Worm (Caenorhabditis elegans): ENCODE measurements around the gene F46B6.4.

- TF ChIP-seq nhr-111 (GFP tag; optimal IDR thresholded peaks at IDR 0.05): no peak
- no peak for TF ChIP-seq skn-1 (tag; optimal IDR thresholded peaks at IDR 0.05)
- no peak for TF ChIP-seq unc-62 (GFP tag; optimal IDR thresholded peaks at IDR 0.05 in 1 of 2)
- no peak for TF ChIP-seq unc-62 (tag; optimal IDR thresholded peaks at IDR 0.05)
- no peak for TF ChIP-seq nhr-77 (tag; optimal IDR thresholded peaks at IDR 0.05)
- TF ChIP-seq madf-5 (GFP tag; IDR thresholded peaks at IDR 0.05): no peak
- TF ChIP-seq nhr-25 (tag; optimal IDR thresholded peaks at IDR 0.05; ENCODE audit: borderline replicate concordance, insufficient read depth): no peak
- TF ChIP-seq egl-43 (GFP tag; IDR thresholded peaks at IDR 0.05): no peak
- no peak for TF ChIP-seq ceh-82 (tag; optimal IDR thresholded peaks at IDR 0.05)
- TF ChIP-seq nhr-10 (tag; optimal IDR thresholded peaks at IDR 0.05): no peak
- TF ChIP-seq hlh-30 (tag; optimal IDR thresholded peaks at IDR 0.05; ENCODE audit: insufficient read depth): no peak
Observed at ce11 chrV:9782969-9783368, 3.7 kb upstream of the F46B6.4 start, which contains the start of gene F46B6.5.
